Fruit fly (Drosophila melanogaster) ovary, adult (tissue): ENCODE data around the gene mge.

ENCODE experiments used
- CG17801 ChIP-seq: fragments of 200-800 bp; optimal IDR thresholded peaks from 2 replicates; lab custom pipeline; 2019; ENCODE audit warnings: missing biosample characterization, mild to moderate bottlenecking, missing genetic modification characterization, moderate library complexity; ENCODE audit not compliant: partially characterized antibody

The mge gene

dm6 chr3L:3866429-3866828 lies 43.3 kb downstream of the mge start:
- no peak for TF ChIP-seq CG17801 (GFP tag; lab: Kevin White, UChicago)

DNA sequence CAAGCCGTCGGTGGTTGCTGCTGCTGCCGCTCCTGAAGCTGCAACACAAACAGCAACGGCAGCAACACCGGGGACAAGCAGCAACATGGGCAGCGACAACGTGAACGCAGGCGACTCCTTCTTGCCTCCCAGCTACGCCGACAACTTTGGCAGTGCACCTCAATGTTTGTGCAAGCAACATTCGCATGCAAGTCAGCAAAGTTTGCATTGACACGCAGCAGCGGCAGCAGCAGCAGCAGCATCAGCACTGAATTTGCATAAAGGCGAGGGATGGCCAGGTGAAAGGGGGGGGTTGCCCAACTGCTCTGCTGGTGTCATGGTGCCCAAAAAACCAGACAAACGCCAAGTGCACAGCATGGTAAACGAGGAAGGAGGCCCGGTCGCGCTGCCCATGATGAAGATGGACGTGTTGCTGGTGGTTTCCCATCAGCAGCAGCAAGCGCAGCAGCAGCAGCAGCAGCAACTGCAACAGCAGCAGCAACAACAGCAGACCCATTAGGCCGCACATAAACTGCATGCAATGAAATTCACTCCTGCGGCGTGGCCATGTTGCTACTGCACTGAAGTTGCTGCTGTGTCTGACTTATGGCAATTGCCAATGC lies 44.3 kb downstream of the mge start:
- no peak for TF ChIP-seq CG17801 (GFP tag; lab: Kevin White, UChicago)

- TF ChIP-seq CG17801 (GFP tag; lab: Kevin White, UChicago): no peak
These were observed 46.3 kb downstream of the mge start for dm6 chr3L:3863462-3863861.

dm6 chr3L:3862504-3863380 lies 47.0 kb downstream of the mge start:
- no peak for TF ChIP-seq CG17801 (GFP tag; lab: Kevin White, UChicago)
